Fruit fly (Drosophila melanogaster): ENCODE measurements around the gene RhoGAP71E.

The RhoGAP71E gene

DNA sequence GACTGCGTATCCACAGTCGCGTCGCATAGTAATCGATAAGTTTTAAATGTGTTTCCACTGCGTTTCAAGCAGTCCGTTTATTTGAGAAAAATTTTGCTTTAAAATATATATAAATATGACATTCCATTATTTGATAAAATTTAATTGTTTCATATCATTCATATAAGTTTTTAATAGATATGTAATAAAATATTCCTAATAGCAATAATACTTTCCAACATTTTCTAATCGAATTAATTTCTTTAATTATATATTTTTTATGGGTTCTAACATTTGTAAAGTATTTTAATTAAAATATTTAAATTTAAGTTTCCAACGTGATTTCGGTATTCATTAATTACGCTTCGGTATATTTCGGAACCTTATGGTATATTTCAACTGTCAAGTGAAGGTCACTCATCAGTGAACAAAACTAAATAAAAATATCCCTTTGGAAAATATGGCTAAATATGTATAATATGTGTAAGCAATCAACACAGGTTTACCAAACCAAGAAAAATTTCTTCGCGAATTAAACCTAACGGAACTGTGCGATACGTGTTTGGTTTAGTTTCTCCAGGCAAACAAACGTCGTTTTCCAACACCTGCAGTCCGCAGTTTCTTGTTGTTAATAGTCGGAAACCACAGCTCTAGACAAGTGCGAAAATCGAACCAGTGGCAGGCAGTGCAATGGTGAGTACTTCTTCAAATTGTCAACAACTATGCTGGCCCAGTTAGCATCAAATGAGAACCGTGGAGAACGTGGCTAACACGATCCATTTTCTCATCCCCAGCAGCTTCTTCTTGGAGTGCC, 25.4 kb upstream of the RhoGAP71E start, which contains the start of the genes CG7739 and SCCRO (continued):
- TF ChIP-seq Adf1 (GFP tag; IDR thresholded peaks at IDR 0.05) = peak; percentile 47
- peak; percentile 66 for TF ChIP-seq Scr (GFP tag; IDR thresholded peaks at IDR 0.05; ENCODE audit: partially characterized antibody)
- TF ChIP-seq Sox100B (GFP tag; optimal IDR thresholded peaks at IDR 0.05) = peak; percentile 4
- TF ChIP-seq tio (GFP tag; optimal IDR thresholded peaks at IDR 0.05) = no peak
- TF ChIP-seq CG2199 (GFP tag; IDR thresholded peaks at IDR 0.05) = no peak
- TF ChIP-seq CG34224 (GFP tag; IDR thresholded peaks at IDR 0.05; ENCODE audit: partially characterized antibody) = peak; percentile 56; the same call in 1 of the 3 replicates
- no peak for TF ChIP-seq bcd (GFP tag; optimal IDR thresholded peaks at IDR 0.05)
- TF ChIP-seq CoRest (tag; optimal IDR thresholded peaks at IDR 0.05) = peak; percentile 74
- TF ChIP-seq cwo (GFP tag; optimal IDR thresholded peaks at IDR 0.05) = no peak
- TF ChIP-seq CG13624 (GFP tag; optimal IDR thresholded peaks at IDR 0.05) = peak; percentile 40
- no peak for TF ChIP-seq Jarid2 (GFP tag; optimal IDR thresholded peaks at IDR 0.05)
- no peak for TF ChIP-seq sens-2 (GFP tag; IDR thresholded peaks at IDR 0.05)
- no peak for TF ChIP-seq nom (GFP tag; optimal IDR thresholded peaks at IDR 0.05)
- no peak for TF ChIP-seq CG6654 (GFP tag; optimal IDR thresholded peaks at IDR 0.05)
- TF ChIP-seq CG14441 (GFP tag; IDR thresholded peaks at IDR 0.05) = peak; percentile 71
- peak; percentile 77 for TF ChIP-seq HLH3B (GFP tag; IDR thresholded peaks at IDR 0.05)
- no peak for TF ChIP-seq CG12219 (GFP tag; optimal IDR thresholded peaks at IDR 0.05)
- peak; percentile 36 for TF ChIP-seq pzg (GFP tag; optimal IDR thresholded peaks at IDR 0.05)
- no peak for TF ChIP-seq CG7987 (GFP tag; optimal IDR thresholded peaks at IDR 0.05)
- TF ChIP-seq schlank (tag; optimal IDR thresholded peaks at IDR 0.05) = no peak
- peak; percentile 96 for TF ChIP-seq CG15073 (GFP tag; optimal IDR thresholded peaks at IDR 0.05)
- TF ChIP-seq fd102C (GFP tag; optimal IDR thresholded peaks at IDR 0.05) = no peak
- peak; percentile 33 for TF ChIP-seq CG7556 (GFP tag; optimal IDR thresholded peaks at IDR 0.05)
- TF ChIP-seq nau (GFP tag; optimal IDR thresholded peaks at IDR 0.05) = no peak
- TF ChIP-seq zfh2 (GFP tag; optimal IDR thresholded peaks at IDR 0.05) = peak; percentile 41
- TF ChIP-seq her (GFP tag; optimal IDR thresholded peaks at IDR 0.05) = peak; percentile 10
- TF ChIP-seq sqz (GFP tag; optimal IDR thresholded peaks at IDR 0.05) = no peak
- TF ChIP-seq CG1792 (GFP tag; optimal IDR thresholded peaks at IDR 0.05) = no peak
- no peak for TF ChIP-seq CG2202 (tag; optimal IDR thresholded peaks at IDR 0.05)
- peak; percentile 76 for TF ChIP-seq CG13287 (GFP tag; IDR thresholded peaks at IDR 0.05; ENCODE audit: partially characterized antibody)
- no peak for TF ChIP-seq CG43689 (GFP tag; IDR thresholded peaks at IDR 0.05)
- TF ChIP-seq caup (GFP tag; optimal IDR thresholded peaks at IDR 0.05; ENCODE audit: severe bottlenecking) = no peak
- peak; percentile 25 for TF ChIP-seq pho (GFP tag; optimal IDR thresholded peaks at IDR 0.05)
- TF ChIP-seq Neu2 (GFP tag; optimal IDR thresholded peaks at IDR 0.05; ENCODE audit: borderline replicate concordance) = no peak
- peak; percentile 69 for TF ChIP-seq Ada2b (GFP tag; IDR thresholded peaks at IDR 0.05)
- peak; percentile 50; the same call in 1 of the 2 replicates for TF ChIP-seq bbx (GFP tag; IDR thresholded peaks at IDR 0.05; ENCODE audit: partially characterized antibody)
- no peak for TF ChIP-seq CG8290 (GFP tag; optimal IDR thresholded peaks at IDR 0.05)
- TF ChIP-seq CG8290 (tag; optimal IDR thresholded peaks at IDR 0.05) = no peak
- TF ChIP-seq pum (GFP tag; optimal IDR thresholded peaks at IDR 0.05) = no peak
- peak; percentile 70 for TF ChIP-seq sob (GFP tag; IDR thresholded peaks at IDR 0.05)
- peak; percentile 54 for TF ChIP-seq CG17359 (tag; optimal IDR thresholded peaks at IDR 0.05)
- peak; percentile 61 for TF ChIP-seq kay (GFP tag; optimal IDR thresholded peaks at IDR 0.05)
- peak; percentile 52; the same call in 1 of the 2 replicates for TF ChIP-seq inv (GFP tag; IDR thresholded peaks at IDR 0.05; ENCODE audit: partially characterized antibody)
- TF ChIP-seq stc (GFP tag; IDR thresholded peaks at IDR 0.05) = peak; percentile 54; the same call in 1 of the 2 replicates
- TF ChIP-seq CG10321 (GFP tag; IDR thresholded peaks at IDR 0.05) = no peak
- peak; percentile 35 for TF ChIP-seq Bdp1 (GFP tag; optimal IDR thresholded peaks at IDR 0.05)
- peak; percentile 56; the same call in 1 of the 2 replicates for TF ChIP-seq CG4360 (GFP tag; IDR thresholded peaks at IDR 0.05)
- TF ChIP-seq CG4282 (GFP tag; optimal IDR thresholded peaks at IDR 0.05) = no peak
- peak; percentile 92 for TF ChIP-seq Med (GFP tag)

Data from whole organism, embryonic.